Fruit fly (Drosophila melanogaster) whole organism, embryonic: ENCODE results near the gene CG13085.
A peak's percentile ranks its signal among the peaks of the same experiment; 100 is the strongest.

Experiments used
- ATbp ChIP-seq: fragments of 200-800 bp; sonication (Bioruptor generic); optimal IDR thresholded peaks from 2 replicates; lab custom pipeline; 2017; ENCODE audit warnings: missing biosample characterization, mild to moderate bottlenecking, missing genetic modification characterization, missing genetic modification reagents
- CG10147 ChIP-seq: fragments of 200-800 bp; sonication (Bioruptor generic); optimal IDR thresholded peaks from 2 replicates; lab custom pipeline; 2019; ENCODE audit warnings: missing biosample characterization, mild to moderate bottlenecking, missing genetic modification characterization, moderate library complexity
- CG10267 ChIP-seq: fragments of 200-800 bp; sonication (Bioruptor generic); optimal IDR thresholded peaks from 2 replicates; lab custom pipeline; 2018; ENCODE audit warnings: missing biosample characterization, mild to moderate bottlenecking, missing genetic modification characterization, moderate library complexity
- CG14667 ChIP-seq: fragments of 200-800 bp; sonication (Bioruptor generic); IDR thresholded peaks from 2 replicates; pipeline ENCODE4 v1.3.6; 2022; ENCODE audit warnings: missing biosample characterization, missing genetic modification characterization
- CG14860 ChIP-seq: fragments of 200-800 bp; sonication (Bioruptor generic); IDR thresholded peaks from 3 replicates; pipeline ENCODE4 v1.3.6; 2022; ENCODE audit warnings: missing biosample characterization, missing genetic modification characterization; ENCODE audit not compliant: partially characterized antibody
- CG15696 ChIP-seq: fragments of 200-800 bp; sonication (Bioruptor generic); optimal IDR thresholded peaks from 2 replicates; lab custom pipeline; 2019; ENCODE audit warnings: missing biosample characterization, mild to moderate bottlenecking, missing genetic modification characterization, moderate library complexity
- CG17361 ChIP-seq: fragments of 200-800 bp; sonication (Bioruptor generic); IDR thresholded peaks from 3 replicates; pipeline ENCODE4 v1.3.6; 2022; ENCODE audit warnings: missing biosample characterization, missing genetic modification characterization
- CG17912 ChIP-seq: fragments of 200-800 bp; sonication (Bioruptor generic); optimal IDR thresholded peaks from 2 replicates; lab custom pipeline; 2018; ENCODE audit warnings: missing biosample characterization, mild to moderate bottlenecking, missing genetic modification characterization
- CG3065 ChIP-seq: fragments of 200-800 bp; sonication (Bioruptor generic); optimal IDR thresholded peaks from 2 replicates; lab custom pipeline; 2016; ENCODE audit warnings: missing biosample characterization, missing genetic modification characterization
- CG4328 ChIP-seq: fragments of 200-800 bp; sonication (Bioruptor generic); optimal IDR thresholded peaks from 3 replicates; lab custom pipeline; 2017; ENCODE audit warnings: missing biosample characterization, missing genetic modification reagents, missing genetic modification characterization
- CG5245 ChIP-seq: fragments of 200-800 bp; sonication (Bioruptor generic); optimal IDR thresholded peaks from 3 replicates; lab custom pipeline; 2016; ENCODE audit warnings: missing biosample characterization, missing genetic modification characterization
- CG7372 ChIP-seq: fragments of 200-800 bp; sonication (Bioruptor generic); IDR thresholded peaks from 2 replicates; pipeline ENCODE4 v1.3.6; 2022; ENCODE audit warnings: missing biosample characterization, missing genetic modification characterization
- CG7786 ChIP-seq: fragments of 200-800 bp; sonication (Bioruptor generic); optimal IDR thresholded peaks from 2 replicates; lab custom pipeline; 2016; ENCODE audit warnings: missing biosample characterization, missing genetic modification characterization
- CG9609 ChIP-seq: fragments of 200-800 bp; sonication (Bioruptor generic); optimal IDR thresholded peaks from 3 replicates; lab custom pipeline; 2016; ENCODE audit warnings: missing biosample characterization, missing genetic modification characterization
- CkIIα-i1 ChIP-seq: fragments of 200-800 bp; sonication (Bioruptor generic); IDR thresholded peaks from 2 replicates; pipeline ENCODE4 v1.3.6; 2022; ENCODE audit warnings: missing biosample characterization, missing genetic modification characterization
- Dad ChIP-seq: fragments of 200-800 bp; sonication (Bioruptor generic); optimal IDR thresholded peaks from 3 replicates; lab custom pipeline; 2016; ENCODE audit warnings: missing biosample characterization, missing genetic modification characterization
- Dek ChIP-seq: fragments of 200-800 bp; sonication (Bioruptor generic); optimal IDR thresholded peaks from 3 replicates; lab custom pipeline; 2019; ENCODE audit warnings: missing biosample characterization, mild to moderate bottlenecking, missing genetic modification characterization, moderate library complexity
- Dll ChIP-seq: fragments of 200-800 bp; sonication (Bioruptor generic); IDR thresholded peaks from 4 replicates; pipeline ENCODE4 v1.3.6; 2022; ENCODE audit warnings: missing biosample characterization, missing genetic modification characterization; ENCODE audit not compliant: partially characterized antibody
- Fer3 ChIP-seq: fragments of 200-800 bp; sonication (Bioruptor generic); optimal IDR thresholded peaks from 2 replicates; lab custom pipeline; 2018; ENCODE audit warnings: missing biosample characterization, mild to moderate bottlenecking, missing genetic modification characterization, moderate library complexity
- HmgZ ChIP-seq: fragments of 200-800 bp; sonication (Bioruptor generic); optimal IDR thresholded peaks from 2 replicates; lab custom pipeline; 2018; ENCODE audit warnings: missing biosample characterization, mild to moderate bottlenecking, missing genetic modification characterization
- Hsf ChIP-seq: fragments of 200-800 bp; sonication (Bioruptor generic); optimal IDR thresholded peaks from 3 replicates; lab custom pipeline; 2016; ENCODE audit warnings: missing biosample characterization, missing genetic modification characterization
- NC2α ChIP-seq: fragments of 200-800 bp; sonication (Bioruptor generic); optimal IDR thresholded peaks from 2 replicates; lab custom pipeline; 2016; ENCODE audit warnings: missing biosample characterization, missing genetic modification characterization
- NC2β ChIP-seq: fragments of 200-800 bp; sonication (Bioruptor generic); optimal IDR thresholded peaks from 2 replicates; lab custom pipeline; 2016; ENCODE audit warnings: missing biosample characterization, missing genetic modification characterization
- NfI ChIP-seq: fragments of 200-800 bp; sonication (Bioruptor generic); optimal IDR thresholded peaks from 3 replicates; lab custom pipeline; 2018; ENCODE audit warnings: missing biosample characterization, mild to moderate bottlenecking, missing genetic modification characterization, moderate library complexity
- Trl ChIP-seq, 3 experiments: fragments of >200 bp in 2 of 3; fragments of 200-800 bp in 1 of 3; sonication (Bioruptor generic) in 1 of 3; optimal IDR thresholded peaks; 2 replicates in 1 of 3; 3 replicates in 2 of 3; lab custom pipeline; 2016 to 2017; ENCODE audit warnings: missing biosample characterization in 1 of 3, missing genetic modification characterization in 1 of 3
- YL-1 ChIP-seq: fragments of 200-800 bp; sonication (Bioruptor generic); optimal IDR thresholded peaks from 3 replicates; lab custom pipeline; 2017; ENCODE audit warnings: missing biosample characterization, mild to moderate bottlenecking, missing genetic modification characterization
- bbx ChIP-seq: fragments of 200-800 bp; sonication (Bioruptor generic); IDR thresholded peaks from 2 replicates; pipeline ENCODE4 v1.3.6; 2022; ENCODE audit warnings: missing biosample characterization, missing genetic modification characterization; ENCODE audit not compliant: partially characterized antibody
- btn ChIP-seq: fragments of 200-800 bp; sonication (Bioruptor generic); optimal IDR thresholded peaks from 2 replicates; lab custom pipeline; 2016; ENCODE audit warnings: missing biosample characterization, missing genetic modification characterization
- crp ChIP-seq, 2 experiments: fragments of 200-800 bp; sonication (Bioruptor generic); optimal IDR thresholded peaks; 2 replicates in 1 of 2; 3 replicates in 1 of 2; lab custom pipeline; 2017; ENCODE audit warnings: missing biosample characterization in 2 of 2, missing genetic modification characterization in 2 of 2, mild to moderate bottlenecking in 1 of 2, moderate library complexity in 1 of 2
- disco-r ChIP-seq: fragments of 200-800 bp; sonication (Bioruptor generic); optimal IDR thresholded peaks from 2 replicates; lab custom pipeline; 2016; ENCODE audit warnings: missing biosample characterization, missing genetic modification characterization
- dpn ChIP-seq, 2 experiments: fragments of 200-800 bp; sonication (Bioruptor generic); optimal IDR thresholded peaks; 3 replicates each; lab custom pipeline; 2016; ENCODE audit warnings: missing biosample characterization in 2 of 2, missing genetic modification characterization in 2 of 2
- eve ChIP-seq, 2 experiments: fragments of >200 bp; optimal IDR thresholded peaks; 2 replicates each; lab custom pipeline; 2017; ENCODE audit warnings: missing biosample characterization in 2 of 2, missing genetic modification characterization in 2 of 2
- gcm2 ChIP-seq: fragments of 200-800 bp; sonication (Bioruptor generic); optimal IDR thresholded peaks from 2 replicates; lab custom pipeline; 2016; ENCODE audit warnings: missing biosample characterization, missing genetic modification characterization
- gem ChIP-seq: fragments of 200-800 bp; sonication (Bioruptor generic); optimal IDR thresholded peaks from 2 replicates; lab custom pipeline; 2019; ENCODE audit warnings: missing biosample characterization, mild to moderate bottlenecking, missing genetic modification characterization, moderate library complexity
- gfzf ChIP-seq: fragments of 200-800 bp; sonication (Bioruptor generic); optimal IDR thresholded peaks from 2 replicates; lab custom pipeline; 2016; ENCODE audit warnings: missing biosample characterization, mild to moderate bottlenecking, missing genetic modification characterization, moderate library complexity
- gsb ChIP-seq: fragments of 200-800 bp; sonication (Bioruptor generic); IDR thresholded peaks from 2 replicates; pipeline ENCODE4 v1.3.6; 2022; ENCODE audit warnings: missing biosample characterization, missing genetic modification characterization
- kah ChIP-seq: fragments of 200-800 bp; sonication (Bioruptor generic); optimal IDR thresholded peaks from 2 replicates; lab custom pipeline; 2018; ENCODE audit warnings: missing biosample characterization, mild to moderate bottlenecking, missing genetic modification characterization
- lov ChIP-seq, 2 experiments: fragments of 200-800 bp in 1 of 2; fragments of >200 bp in 1 of 2; sonication (Bioruptor generic) in 1 of 2; IDR thresholded peaks in 1 of 2; optimal IDR thresholded peaks in 1 of 2; 2 replicates in 1 of 2; 3 replicates in 1 of 2; pipeline versions ENCODE4 v1.3.6 to Lab custom; 2017 to 2022; ENCODE audit warnings: missing biosample characterization in 1 of 2, missing genetic modification characterization in 1 of 2
- mirr ChIP-seq: fragments of 200-800 bp; sonication (Bioruptor generic); optimal IDR thresholded peaks from 3 replicates; lab custom pipeline; 2018; ENCODE audit warnings: missing biosample characterization, mild to moderate bottlenecking, missing genetic modification characterization
- nerfin-2 ChIP-seq: fragments of 200-800 bp; sonication (Bioruptor generic); IDR thresholded peaks from 2 replicates; pipeline ENCODE4 v1.3.6; 2022; ENCODE audit warnings: missing biosample characterization, missing genetic modification characterization; ENCODE audit not compliant: partially characterized antibody
- nmo ChIP-seq: fragments of 200-800 bp; sonication (Bioruptor generic); optimal IDR thresholded peaks from 2 replicates; lab custom pipeline; 2018; ENCODE audit warnings: missing biosample characterization, mild to moderate bottlenecking, missing genetic modification characterization, moderate library complexity
- nom ChIP-seq: fragments of 200-800 bp; sonication (Bioruptor generic); optimal IDR thresholded peaks from 2 replicates; lab custom pipeline; 2017; ENCODE audit warnings: missing biosample characterization, missing genetic modification characterization, mild to moderate bottlenecking, moderate library complexity, missing genetic modification reagents
- p53 ChIP-seq: fragments of 200-800 bp; sonication (Bioruptor generic); optimal IDR thresholded peaks from 2 replicates; lab custom pipeline; 2016; ENCODE audit warnings: missing biosample characterization, missing genetic modification characterization
- sens ChIP-seq: fragments of 200-800 bp; sonication (Bioruptor generic); peaks from one replicate; lab custom pipeline; 2016; ENCODE audit warnings: missing biosample characterization, missing genetic modification characterization
- sima ChIP-seq: fragments of 200-800 bp; sonication (Bioruptor generic); optimal IDR thresholded peaks from 2 replicates; lab custom pipeline; 2016; ENCODE audit warnings: missing biosample characterization, missing genetic modification characterization
- so ChIP-seq: fragments of 200-800 bp; sonication (Bioruptor generic); IDR thresholded peaks from 3 replicates; pipeline ENCODE4 v1.3.6; 2022; ENCODE audit warnings: missing biosample characterization, missing genetic modification characterization
- stc ChIP-seq: fragments of 200-800 bp; sonication (Bioruptor generic); IDR thresholded peaks from 2 replicates; pipeline ENCODE4 v1.3.6; 2022; ENCODE audit warnings: missing biosample characterization, missing genetic modification characterization
- trh ChIP-seq: fragments of 200-800 bp; sonication (Bioruptor generic); optimal IDR thresholded peaks from 2 replicates; lab custom pipeline; 2016; ENCODE audit warnings: missing biosample characterization, missing genetic modification characterization
- wor ChIP-seq: fragments of 200-800 bp; sonication (Bioruptor generic); IDR thresholded peaks from 2 replicates; pipeline ENCODE4 v1.3.6; 2022; ENCODE audit warnings: missing biosample characterization, missing genetic modification characterization
- yki ChIP-seq: fragments of >200 bp; optimal IDR thresholded peaks from 3 replicates; lab custom pipeline; 2018
- zfh2 ChIP-seq: fragments of 200-800 bp; sonication (Bioruptor generic); optimal IDR thresholded peaks from 2 replicates; lab custom pipeline; 2016; ENCODE audit warnings: missing biosample characterization, missing genetic modification characterization

Gene CG13085

dm6 chr2L:19434260-19434659 lies 10.4 kb downstream of the CG13085 start (continued):
- TF ChIP-seq CG15696 (tag; lab: Kevin White, UChicago): peak; percentile 88
- TF ChIP-seq eve (GFP tag; optimal IDR thresholded peaks at IDR 0.05; lab: Kevin White, UChicago): no peak
- TF ChIP-seq btn (GFP tag; lab: Kevin White, UChicago): no peak
- no peak for TF ChIP-seq CG14667 (GFP tag; lab: Robert Waterston, UW)
- no peak for TF ChIP-seq Trl (optimal IDR thresholded peaks at IDR 0.05; lab: Kevin White, UChicago)
- TF ChIP-seq Trl (GFP tag; optimal IDR thresholded peaks at IDR 0.05; lab: Kevin White, UChicago): no peak
- no peak for TF ChIP-seq dpn (GFP tag; optimal IDR thresholded peaks at IDR 0.05; lab: Kevin White, UChicago)
- peak; percentile 34 for TF ChIP-seq Fer3
- no peak; the same call in 1 of the 2 replicates for TF ChIP-seq stc
- TF ChIP-seq gem: peak; percentile 67
- no peak for TF ChIP-seq nerfin-2 (GFP tag; lab: Robert Waterston, UW)
- no peak for TF ChIP-seq CG7786 (GFP tag; lab: Kevin White, UChicago)
- no peak for TF ChIP-seq nmo
- TF ChIP-seq lov (optimal IDR thresholded peaks at IDR 0.05; lab: Kevin White, UChicago): no peak
- TF ChIP-seq lov (GFP tag; IDR thresholded peaks at IDR 0.05; lab: Robert Waterston, UW): no peak
- no peak for TF ChIP-seq p53 (GFP tag; lab: Kevin White, UChicago)
- no peak for TF ChIP-seq Dek (tag; lab: Kevin White, UChicago)
- TF ChIP-seq CG3065 (GFP tag; lab: Kevin White, UChicago): no peak
- TF ChIP-seq NfI (GFP tag; lab: Kevin White, UChicago): no peak
- TF ChIP-seq yki (lab: Kevin White, UChicago): no peak
- TF ChIP-seq CG10147: peak; percentile 35
- TF ChIP-seq gcm2: no peak
- TF ChIP-seq so (GFP tag; lab: Robert Waterston, UW): no peak
- TF ChIP-seq zfh2: no peak
- peak; percentile 15 for TF ChIP-seq NC2β (GFP tag; lab: Kevin White, UChicago)
- TF ChIP-seq CG9609 (GFP tag; lab: Kevin White, UChicago): no peak
- TF ChIP-seq wor (GFP tag; lab: Robert Waterston, UW): no peak
- TF ChIP-seq CG5245 (GFP tag; lab: Kevin White, UChicago): no peak
- TF ChIP-seq CkIIα-i1 (GFP tag; lab: Robert Waterston, UW): no peak
- no peak for TF ChIP-seq sima
- TF ChIP-seq kah (GFP tag; lab: Kevin White, UChicago): peak; percentile 55
- TF ChIP-seq gfzf (GFP tag; lab: Kevin White, UChicago): no peak
- TF ChIP-seq ATbp: peak; percentile 87
- peak; percentile 48 for TF ChIP-seq CG10267 (tag; lab: Kevin White, UChicago)
- peak; percentile 60 for TF ChIP-seq CG4328 (GFP tag; lab: Kevin White, UChicago)
- TF ChIP-seq bbx: no peak
- no peak for TF ChIP-seq Dll (GFP tag; lab: Robert Waterston, UW)
- TF ChIP-seq HmgZ (tag; lab: Kevin White, UChicago): peak; percentile 2
- no peak for TF ChIP-seq CG14860 (GFP tag; lab: Robert Waterston, UW)
- TF ChIP-seq disco-r (GFP tag; lab: Kevin White, UChicago): no peak
- no peak for TF ChIP-seq gsb (GFP tag; lab: Robert Waterston, UW)
- TF ChIP-seq CG17912 (GFP tag; lab: Kevin White, UChicago): peak; percentile 78
- no peak for TF ChIP-seq Hsf (GFP tag; lab: Kevin White, UChicago)
- no peak for TF ChIP-seq nom (GFP tag; lab: Kevin White, UChicago)
- TF ChIP-seq sens (GFP tag; lab: Kevin White, UChicago): peak; percentile 77
- TF ChIP-seq trh: no peak
- no peak for TF ChIP-seq CG7372 (GFP tag; lab: Robert Waterston, UW)
- TF ChIP-seq CG17361 (GFP tag; lab: Robert Waterston, UW): peak; percentile 33; the same call in 1 of the 3 replicates
- TF ChIP-seq NC2α (GFP tag; lab: Kevin White, UChicago): no peak
- no peak for TF ChIP-seq YL-1
- no peak for TF ChIP-seq crp (GFP tag; optimal IDR thresholded peaks at IDR 0.05; lab: Kevin White, UChicago)
- TF ChIP-seq Dad: no peak
- peak; percentile 72 for TF ChIP-seq mirr (GFP tag; lab: Kevin White, UChicago)
